Fruit fly (Drosophila melanogaster) whole organism, prepupa: Measurements from ENCODE around the gene CG6709.
A peak's percentile ranks its signal among the peaks of the same experiment; 100 is the strongest.

ENCODE experiments used
- Blimp-1 ChIP-seq: fragments of 200-800 bp; sonication (Bioruptor generic); optimal IDR thresholded peaks from 3 replicates; lab custom pipeline; 2017; ENCODE audit warnings: missing biosample characterization, missing genetic modification characterization, mild to moderate bottlenecking, moderate library complexity, missing genetic modification reagents
- CG11294 ChIP-seq: fragments of 200-800 bp; sonication (Bioruptor generic); IDR thresholded peaks from 2 replicates; pipeline ENCODE4 v1.3.6; 2022; ENCODE audit warnings: missing biosample characterization, missing genetic modification characterization
- CG11762 ChIP-seq: fragments of 200-800 bp; sonication (Bioruptor generic); optimal IDR thresholded peaks from 3 replicates; lab custom pipeline; 2016; ENCODE audit warnings: missing biosample characterization, missing genetic modification characterization; ENCODE audit not compliant: insufficient read depth
- CG11902 ChIP-seq: fragments of 200-800 bp; sonication (Bioruptor generic); optimal IDR thresholded peaks from 3 replicates; lab custom pipeline; 2016; ENCODE audit warnings: missing biosample characterization, missing genetic modification characterization
- CG1621 ChIP-seq: fragments of 200-800 bp; sonication (Bioruptor generic); optimal IDR thresholded peaks from 3 replicates; lab custom pipeline; 2018; ENCODE audit warnings: missing biosample characterization, mild to moderate bottlenecking, missing genetic modification characterization
- CG16779 ChIP-seq: fragments of 200-800 bp; sonication (Bioruptor generic); optimal IDR thresholded peaks from 3 replicates; lab custom pipeline; 2017; ENCODE audit warnings: missing biosample characterization, mild to moderate bottlenecking, missing genetic modification characterization
- CG3032 ChIP-seq: fragments of 200-800 bp; optimal IDR thresholded peaks from 2 replicates; lab custom pipeline; 2019; ENCODE audit warnings: missing biosample characterization, mild to moderate bottlenecking, missing genetic modification characterization, moderate library complexity
- CG31627 ChIP-seq: fragments of 200-800 bp; sonication (Bioruptor generic); optimal IDR thresholded peaks from 3 replicates; lab custom pipeline; 2016; ENCODE audit warnings: missing biosample characterization, missing genetic modification characterization
- CG32006 ChIP-seq: fragments of 200-800 bp; sonication (Bioruptor generic); optimal IDR thresholded peaks from 3 replicates; lab custom pipeline; 2017; ENCODE audit warnings: missing biosample characterization, mild to moderate bottlenecking, missing genetic modification characterization
- CG34406 ChIP-seq: fragments of 200-800 bp; sonication (Bioruptor generic); optimal IDR thresholded peaks from 3 replicates; lab custom pipeline; 2016; ENCODE audit warnings: missing biosample characterization, missing genetic modification characterization
- CG3919 ChIP-seq: fragments of 200-800 bp; sonication (Bioruptor generic); optimal IDR thresholded peaks from 3 replicates; lab custom pipeline; 2016; ENCODE audit warnings: missing biosample characterization, missing genetic modification characterization
- CG6163 ChIP-seq: fragments of 200-800 bp; sonication (Bioruptor generic); IDR thresholded peaks from 3 replicates; pipeline ENCODE4 v1.3.6; 2022; ENCODE audit warnings: missing biosample characterization, missing genetic modification characterization
- CG6808 ChIP-seq: fragments of 200-800 bp; sonication (Bioruptor generic); optimal IDR thresholded peaks from 3 replicates; lab custom pipeline; 2017; ENCODE audit warnings: missing biosample characterization, missing genetic modification characterization, mild to moderate bottlenecking, moderate library complexity, missing genetic modification reagents
- CG6854 ChIP-seq: fragments of 200-800 bp; sonication (Bioruptor generic); optimal IDR thresholded peaks from 2 replicates; lab custom pipeline; 2017; ENCODE audit warnings: missing biosample characterization, mild to moderate bottlenecking, missing genetic modification characterization
- CG7368 ChIP-seq: fragments of 200-800 bp; sonication (Bioruptor generic); optimal IDR thresholded peaks from 3 replicates; lab custom pipeline; 2016; ENCODE audit warnings: missing biosample characterization, missing genetic modification characterization
- CG8319 ChIP-seq: fragments of 200-800 bp; sonication (Bioruptor generic); optimal IDR thresholded peaks from 3 replicates; lab custom pipeline; 2016; ENCODE audit warnings: missing biosample characterization, missing genetic modification characterization
- CG8632 ChIP-seq: fragments of 200-800 bp; sonication (Bioruptor generic); optimal IDR thresholded peaks from 3 replicates; lab custom pipeline; 2016; ENCODE audit warnings: missing biosample characterization, missing genetic modification characterization
- Eip93F ChIP-seq: fragments of 200-800 bp; sonication (Bioruptor generic); optimal IDR thresholded peaks from 2 replicates; lab custom pipeline; 2016; ENCODE audit warnings: missing biosample characterization, mild to moderate bottlenecking, missing genetic modification characterization
- Ets21C ChIP-seq: fragments of 200-800 bp; sonication (Bioruptor generic); optimal IDR thresholded peaks from 3 replicates; lab custom pipeline; 2016; ENCODE audit warnings: missing biosample characterization, missing genetic modification characterization
- Ets96B ChIP-seq: fragments of 200-800 bp; optimal IDR thresholded peaks from 2 replicates; lab custom pipeline; 2019; ENCODE audit warnings: missing biosample characterization, mild to moderate bottlenecking, missing genetic modification characterization, moderate library complexity
- Gug ChIP-seq: fragments of 200-800 bp; sonication (Bioruptor generic); IDR thresholded peaks from 2 replicates; pipeline ENCODE4 v1.3.6; 2022; ENCODE audit warnings: missing biosample characterization, missing genetic modification characterization
- Hr39 ChIP-seq: fragments of 200-800 bp; sonication (Bioruptor generic); optimal IDR thresholded peaks from 2 replicates; lab custom pipeline; 2016; ENCODE audit warnings: missing biosample characterization, missing genetic modification characterization
- Hr4 ChIP-seq: fragments of 200-800 bp; sonication (Bioruptor generic); optimal IDR thresholded peaks from 3 replicates; lab custom pipeline; 2016; ENCODE audit warnings: missing biosample characterization, missing genetic modification characterization
- Met ChIP-seq: fragments of 200-800 bp; sonication (Bioruptor generic); optimal IDR thresholded peaks from 3 replicates; lab custom pipeline; 2016; ENCODE audit warnings: missing biosample characterization, missing genetic modification characterization
- OdsH ChIP-seq: fragments of 200-800 bp; sonication (Bioruptor generic); optimal IDR thresholded peaks from 3 replicates; lab custom pipeline; 2016; ENCODE audit warnings: missing biosample characterization, missing genetic modification characterization
- Smox ChIP-seq: fragments of 200-800 bp; sonication (Bioruptor generic); optimal IDR thresholded peaks from 3 replicates; lab custom pipeline; 2016; ENCODE audit warnings: missing biosample characterization, missing genetic modification characterization
- Sox14 ChIP-seq: fragments of 200-800 bp; sonication (Bioruptor generic); optimal IDR thresholded peaks from 3 replicates; lab custom pipeline; 2016; ENCODE audit warnings: missing biosample characterization, missing genetic modification characterization
- Sox15 ChIP-seq: fragments of 200-800 bp; sonication (Bioruptor generic); optimal IDR thresholded peaks from 3 replicates; lab custom pipeline; 2016; ENCODE audit warnings: missing biosample characterization, missing genetic modification characterization
- achi ChIP-seq: fragments of 200-800 bp; sonication (Bioruptor generic); optimal IDR thresholded peaks from 3 replicates; lab custom pipeline; 2016; ENCODE audit warnings: missing biosample characterization, missing genetic modification characterization
- cyc ChIP-seq: fragments of 200-800 bp; sonication (Bioruptor generic); optimal IDR thresholded peaks from 3 replicates; lab custom pipeline; 2016; ENCODE audit warnings: missing biosample characterization, missing genetic modification characterization
- dac ChIP-seq: fragments of 200-800 bp; sonication (Bioruptor generic); optimal IDR thresholded peaks from 2 replicates; lab custom pipeline; 2017; ENCODE audit warnings: missing biosample characterization, mild to moderate bottlenecking, missing genetic modification characterization
- dsx ChIP-seq: fragments of 200-800 bp; optimal IDR thresholded peaks from 3 replicates; lab custom pipeline; 2019; ENCODE audit warnings: missing biosample characterization, mild to moderate bottlenecking, missing genetic modification characterization, moderate library complexity; ENCODE audit not compliant: poor library complexity, severe bottlenecking
- esn ChIP-seq: fragments of 200-800 bp; sonication (Bioruptor generic); optimal IDR thresholded peaks from 2 replicates; lab custom pipeline; 2016; ENCODE audit warnings: missing biosample characterization, mild to moderate bottlenecking, missing genetic modification characterization, moderate library complexity
- fd59A ChIP-seq: fragments of 200-800 bp; sonication (Bioruptor generic); optimal IDR thresholded peaks from 2 replicates; lab custom pipeline; 2017; ENCODE audit warnings: missing biosample characterization, mild to moderate bottlenecking, missing genetic modification characterization, missing genetic modification reagents
- fd85E ChIP-seq: fragments of 200-800 bp; sonication (Bioruptor generic); optimal IDR thresholded peaks from 3 replicates; lab custom pipeline; 2016; ENCODE audit warnings: missing biosample characterization, missing genetic modification characterization
- fkh ChIP-seq: fragments of 200-800 bp; sonication (Bioruptor generic); optimal IDR thresholded peaks from 3 replicates; lab custom pipeline; 2017; ENCODE audit warnings: missing biosample characterization, mild to moderate bottlenecking, missing genetic modification characterization, moderate library complexity
- lz ChIP-seq: fragments of 200-800 bp; sonication (Bioruptor generic); optimal IDR thresholded peaks from 3 replicates; lab custom pipeline; 2016; ENCODE audit warnings: missing biosample characterization, missing genetic modification characterization
- net ChIP-seq: fragments of 200-800 bp; sonication (Bioruptor generic); optimal IDR thresholded peaks from 3 replicates; lab custom pipeline; 2016; ENCODE audit warnings: missing biosample characterization, missing genetic modification characterization
- pdm3 ChIP-seq: fragments of 200-800 bp; sonication (Bioruptor generic); optimal IDR thresholded peaks from 3 replicates; lab custom pipeline; 2016; ENCODE audit warnings: missing biosample characterization, missing genetic modification characterization
- salr ChIP-seq, 2 experiments: fragments of 200-800 bp; sonication (Bioruptor generic); optimal IDR thresholded peaks; 3 replicates each; lab custom pipeline; 2016 to 2018; ENCODE audit warnings: missing biosample characterization in 2 of 2, missing genetic modification characterization in 2 of 2, mild to moderate bottlenecking in 1 of 2
- spab ChIP-seq: fragments of 200-800 bp; sonication (Bioruptor generic); optimal IDR thresholded peaks from 2 replicates; lab custom pipeline; 2017; ENCODE audit warnings: missing biosample characterization, mild to moderate bottlenecking, missing genetic modification characterization, missing genetic modification reagents
- ss ChIP-seq, 2 experiments: fragments of 200-800 bp; sonication (Bioruptor generic); optimal IDR thresholded peaks; 2 replicates in 1 of 2; 3 replicates in 1 of 2; lab custom pipeline; 2017 to 2018; ENCODE audit warnings: mild to moderate bottlenecking in 2 of 2, missing biosample characterization in 2 of 2, missing genetic modification characterization in 2 of 2, moderate library complexity in 1 of 2
- svp ChIP-seq: fragments of 200-800 bp; sonication (Bioruptor generic); peaks from one replicate; lab custom pipeline; 2016; ENCODE audit warnings: missing biosample characterization, missing genetic modification characterization
- vri ChIP-seq: fragments of 200-800 bp; sonication (Bioruptor generic); optimal IDR thresholded peaks from 3 replicates; lab custom pipeline; 2016; ENCODE audit warnings: missing biosample characterization, mild to moderate bottlenecking, missing genetic modification characterization

Gene CG6709

dm6 chr3L:9899046-9899659, 4.6 kb upstream of the CG6709 start, which contains the start of gene nudE (continued):
- peak; percentile 45 for TF ChIP-seq CG8319
- TF ChIP-seq, all 60 proteins: peak for 17

dm6 chr3L:9898355-9898754, 3.8 kb upstream of the CG6709 start, which contains the start of the genes CG6707 and CG46387:
TSS of gene CG6707 (minus strand) at chr3L:9898575.
TSS of gene CG46387 (plus strand) at chr3L:9898626.
- TF ChIP-seq pdm3 (GFP tag; lab: Kevin White, UChicago) (peak; percentile 6), spab (GFP tag; lab: Kevin White, UChicago) (no peak), Hr39 (GFP tag; lab: Kevin White, UChicago) (peak; percentile 0), Sox14 (GFP tag; lab: Kevin White, UChicago) (peak; percentile 70), cyc (GFP tag; lab: Kevin White, UChicago) (peak; percentile 30), dsx (GFP tag; lab: Kevin White, UChicago) (peak; percentile 27), Sox15 (GFP tag; lab: Kevin White, UChicago) (peak; percentile 16), lz (GFP tag; lab: Kevin White, UChicago) (no peak), Met (no peak), CG6163 (peak; percentile 36; the same call in 1 of the 3 replicates), CG1621 (tag; lab: Kevin White, UChicago) (no peak), CG11762 (GFP tag; lab: Kevin White, UChicago) (no peak)

dm6 chr3L:9897164-9897783, 2.7 kb upstream of the CG6709 start:
- TF ChIP-seq CG8632 (GFP tag; lab: Kevin White, UChicago) (peak; percentile 34), fd59A (no peak), Eip93F (GFP tag; lab: Kevin White, UChicago) (peak; percentile 14), achi (GFP tag; lab: Kevin White, UChicago) (peak; percentile 43), OdsH (GFP tag; lab: Kevin White, UChicago) (peak; percentile 53), Gug (no peak), CG11762 (GFP tag; lab: Kevin White, UChicago) (no peak), CG1621 (tag; lab: Kevin White, UChicago) (no peak), salr (GFP tag; optimal IDR thresholded peaks at IDR 0.05; lab: Kevin White, UChicago) (no peak), Smox (GFP tag; lab: Kevin White, UChicago) (peak; percentile 41), fd85E (GFP tag; lab: Kevin White, UChicago) (no peak), svp (GFP tag; lab: Kevin White, UChicago) (peak; percentile 93), CG11294 (GFP tag; lab: Robert Waterston, UW) (no peak), CG16779 (tag; lab: Kevin White, UChicago) (no peak), Hr4 (GFP tag; lab: Kevin White, UChicago) (peak; percentile 40), spab (GFP tag; lab: Kevin White, UChicago) (peak; percentile 0), pdm3 (GFP tag; lab: Kevin White, UChicago) (peak; percentile 51), CG6854 (no peak), esn (GFP tag; lab: Kevin White, UChicago) (peak; percentile 61), Sox14 (GFP tag; lab: Kevin White, UChicago) (peak; percentile 43), vri (GFP tag; lab: Kevin White, UChicago) (peak; percentile 69), CG6163 (peak; percentile 48; the same call in 2 of the 3 replicates), Blimp-1 (GFP tag; lab: Kevin White, UChicago) (no peak), CG31627 (GFP tag; lab: Kevin White, UChicago) (peak; percentile 56), Ets21C (GFP tag; lab: Kevin White, UChicago) (no peak), Met (peak; percentile 54), fkh (GFP tag; lab: Kevin White, UChicago) (no peak), ss (GFP tag; optimal IDR thresholded peaks at IDR 0.05; lab: Kevin White, UChicago) (no peak), CG7368 (GFP tag; lab: Kevin White, UChicago) (no peak), dac (GFP tag; lab: Kevin White, UChicago) (no peak), CG34406 (peak; percentile 39), CG11902 (GFP tag; lab: Kevin White, UChicago) (no peak), CG32006 (GFP tag; lab: Kevin White, UChicago) (peak; percentile 54), Ets96B (peak; percentile 30), CG6808 (GFP tag; lab: Kevin White, UChicago) (no peak), CG3919 (GFP tag; lab: Kevin White, UChicago) (peak; percentile 60), net (GFP tag; lab: Kevin White, UChicago) (no peak), CG8319 (no peak), CG3032 (tag; lab: Kevin White, UChicago) (no peak), Sox15 (GFP tag; lab: Kevin White, UChicago) (peak; percentile 3)
